Worm (Caenorhabditis elegans) whole organism, young adult: Measurements from ENCODE around the gene shw-1.

ENCODE experiments used
- C06A6.2 ChIP-seq: fragments of 200-800 bp; sonication (Bioruptor generic); conservative IDR thresholded peaks from 2 replicates; pipeline ENCODE4 v1.3.6; 2022; ENCODE audit warnings: missing genetic modification characterization, missing compliant biosample characterization
- D2030.7 ChIP-seq: fragments of 200-800 bp; sonication (Bioruptor generic); IDR thresholded peaks from 2 replicates; pipeline ENCODE4 v1.3.6; 2022; ENCODE audit warnings: missing genetic modification reagents, missing genetic modification characterization, missing compliant biosample characterization
- F10E7.11 ChIP-seq: sonication (generic microtip); optimal IDR thresholded peaks from 2 replicates; lab custom pipeline; 2017; ENCODE audit warnings: mild to moderate bottlenecking, missing genetic modification characterization, moderate library complexity, missing compliant biosample characterization
- F23B12.7 ChIP-seq: sonication (generic microtip); optimal IDR thresholded peaks from 2 replicates; lab custom pipeline; 2017; ENCODE audit warnings: missing genetic modification characterization, mild to moderate bottlenecking, missing compliant biosample characterization, antibody characterized with exemption, moderate library complexity; ENCODE audit not compliant: insufficient read depth
- F49E8.2 ChIP-seq: sonication (generic microtip); optimal IDR thresholded peaks from 3 replicates; lab custom pipeline; 2017; ENCODE audit warnings: missing genetic modification characterization, mild to moderate bottlenecking, missing compliant biosample characterization, antibody characterized with exemption, moderate library complexity; ENCODE audit not compliant: insufficient read depth
- F57A8.1 ChIP-seq: fragments of 200-800 bp; sonication (Bioruptor generic); optimal IDR thresholded peaks from 2 replicates; lab custom pipeline; 2018; ENCODE audit warnings: mild to moderate bottlenecking, missing genetic modification characterization, moderate library complexity, missing compliant biosample characterization
- Y53F4B.3 ChIP-seq: fragments of 200-800 bp; sonication (Bioruptor generic); IDR thresholded peaks from 2 replicates; pipeline ENCODE4 v1.3.6; 2022; ENCODE audit warnings: missing genetic modification reagents, missing genetic modification characterization, missing compliant biosample characterization
- Y53G8AR.9 ChIP-seq: fragments of 200-800 bp; sonication (Bioruptor generic); conservative IDR thresholded peaks from 2 replicates; pipeline ENCODE4 v1.3.6; 2022; ENCODE audit warnings: missing genetic modification reagents, missing genetic modification characterization, missing compliant biosample characterization
- Y95B8A.8 ChIP-seq: fragments of 200-800 bp; sonication (Bioruptor generic); IDR thresholded peaks from 2 replicates; pipeline ENCODE4 v1.3.6; 2022; ENCODE audit warnings: missing genetic modification reagents, missing genetic modification characterization, missing compliant biosample characterization
- aptf-3 ChIP-seq: fragments of 200-800 bp; sonication (Bioruptor generic); IDR thresholded peaks from 2 replicates; pipeline ENCODE4 v1.3.6; 2022; ENCODE audit warnings: missing genetic modification characterization, missing compliant biosample characterization
- attf-3 ChIP-seq: fragments of 200-800 bp; sonication (Bioruptor generic); conservative IDR thresholded peaks from 2 replicates; pipeline ENCODE4 v1.3.6; 2022; ENCODE audit warnings: missing genetic modification reagents, missing genetic modification characterization, missing compliant biosample characterization
- attf-6 ChIP-seq: fragments of 200-800 bp; sonication (Bioruptor generic); IDR thresholded peaks from 2 replicates; pipeline ENCODE4 v1.3.6; 2022; ENCODE audit warnings: missing genetic modification reagents, missing genetic modification characterization, missing compliant biosample characterization
- bed-1 ChIP-seq: fragments of 200-800 bp; sonication (Bioruptor generic); IDR thresholded peaks from 2 replicates; pipeline ENCODE4 v1.3.6; 2022; ENCODE audit warnings: missing genetic modification reagents, missing genetic modification characterization, missing compliant biosample characterization
- cebp-1 ChIP-seq, 2 experiments: fragments of 200-800 bp in 1 of 2; sonication (Bioruptor generic) in 1 of 2; sonication (generic microtip) in 1 of 2; IDR thresholded peaks in 1 of 2; optimal IDR thresholded peaks in 1 of 2; 2 replicates each; pipeline versions ENCODE4 v1.3.6 to Lab custom; 2017 to 2022; ENCODE audit warnings: missing compliant biosample characterization in 2 of 2, missing genetic modification characterization in 2 of 2, mild to moderate bottlenecking in 1 of 2, missing genetic modification reagents in 1 of 2, moderate library complexity in 1 of 2
- ceh-100 ChIP-seq: fragments of 200-800 bp; sonication (Bioruptor generic); IDR thresholded peaks from 2 replicates; pipeline ENCODE4 v1.3.6; 2022; ENCODE audit warnings: missing genetic modification reagents, missing genetic modification characterization, missing compliant biosample characterization
- ceh-91 ChIP-seq: fragments of 200-800 bp; sonication (Bioruptor generic); IDR thresholded peaks from 2 replicates; pipeline ENCODE4 v1.3.6; 2022; ENCODE audit warnings: missing genetic modification reagents, missing genetic modification characterization, missing compliant biosample characterization
- dox-1 ChIP-seq: fragments of 200-800 bp; sonication (Bioruptor generic); IDR thresholded peaks from 2 replicates; pipeline ENCODE4 v1.3.6; 2022; ENCODE audit warnings: missing genetic modification reagents, missing genetic modification characterization, missing compliant biosample characterization
- dpff-1 ChIP-seq: sonication (generic microtip); optimal IDR thresholded peaks from 2 replicates; lab custom pipeline; 2017; ENCODE audit warnings: mild to moderate bottlenecking, missing genetic modification characterization, missing compliant biosample characterization
- dpl-1 ChIP-seq: fragments of 150-350 bp; optimal IDR thresholded peaks from 2 replicates; lab custom pipeline; 2014; ENCODE audit warnings: missing biosample characterization, missing genetic modification reagents, missing genetic modification characterization
- efl-1 ChIP-seq: fragments of 150-350 bp; optimal IDR thresholded peaks from 2 replicates; lab custom pipeline; 2014; ENCODE audit warnings: missing biosample characterization, missing genetic modification reagents, missing genetic modification characterization
- egl-44 ChIP-seq: fragments of 200-800 bp; sonication (Bioruptor generic); IDR thresholded peaks from 2 replicates; pipeline ENCODE4 v1.3.6; 2022; ENCODE audit warnings: missing genetic modification reagents, missing genetic modification characterization, missing compliant biosample characterization
- gei-17 ChIP-seq: fragments of 200-800 bp; sonication (Bioruptor generic); optimal IDR thresholded peaks from 2 replicates; lab custom pipeline; 2018; ENCODE audit warnings: mild to moderate bottlenecking, missing genetic modification characterization, missing compliant biosample characterization
- him-1 ChIP-seq: sonication (generic microtip); optimal IDR thresholded peaks from 2 replicates; lab custom pipeline; 2016; ENCODE audit warnings: missing genotype, missing genetic modification reagents, missing genetic modification characterization, missing compliant biosample characterization
- hmg-1.2 ChIP-seq: fragments of 200-800 bp; sonication (Bioruptor generic); IDR thresholded peaks from 2 replicates; pipeline ENCODE4 v1.3.6; 2022; ENCODE audit warnings: missing genetic modification reagents, missing genetic modification characterization, missing compliant biosample characterization
- hmg-20 ChIP-seq: fragments of 200-800 bp; sonication (Bioruptor generic); IDR thresholded peaks from 2 replicates; pipeline ENCODE4 v1.3.6; 2022; ENCODE audit warnings: missing genetic modification reagents, missing genetic modification characterization, missing compliant biosample characterization
- hrde-1 ChIP-seq: sonication (generic microtip); optimal IDR thresholded peaks from 2 replicates; lab custom pipeline; 2016; ENCODE audit warnings: missing genetic modification characterization, mild to moderate bottlenecking, missing compliant biosample characterization, moderate library complexity, missing genotype, missing genetic modification reagents, borderline replicate concordance
- hsf-1 ChIP-seq: fragments of 200-800 bp; sonication (Bioruptor generic); IDR thresholded peaks from 2 replicates; pipeline ENCODE4 v1.3.6; 2022; ENCODE audit warnings: missing genetic modification reagents, missing genetic modification characterization, missing compliant biosample characterization
- lin-35 ChIP-seq, 3 experiments: fragments of 150-350 bp in 2 of 3; sonication (generic microtip) in 1 of 3; optimal IDR thresholded peaks; 2 replicates each; lab custom pipeline; 2014 to 2018; ENCODE audit warnings: missing biosample characterization in 3 of 3, missing genetic modification characterization in 3 of 3, missing genetic modification reagents in 3 of 3
- lsl-1 ChIP-seq: fragments of 200-800 bp; sonication (Bioruptor generic); optimal IDR thresholded peaks from 2 replicates; lab custom pipeline; 2018; ENCODE audit warnings: mild to moderate bottlenecking, missing genetic modification characterization, moderate library complexity, missing compliant biosample characterization
- madf-6 ChIP-seq: fragments of 200-800 bp; sonication (Bioruptor generic); IDR thresholded peaks from 2 replicates; pipeline ENCODE4 v1.3.6; 2022; ENCODE audit warnings: missing genetic modification reagents, missing genetic modification characterization, missing compliant biosample characterization
- madf-8 ChIP-seq: fragments of 200-800 bp; sonication (Bioruptor generic); conservative IDR thresholded peaks from 2 replicates; pipeline ENCODE4 v1.3.6; 2022; ENCODE audit warnings: missing genetic modification reagents, missing genetic modification characterization, missing compliant biosample characterization
- mcd-1 ChIP-seq: fragments of 200-800 bp; sonication (Bioruptor generic); IDR thresholded peaks from 2 replicates; pipeline ENCODE4 v1.3.6; 2022; ENCODE audit warnings: missing genetic modification reagents, missing genetic modification characterization, missing compliant biosample characterization
- mes-4 ChIP-seq: sonication (generic microtip); optimal IDR thresholded peaks from 2 replicates; lab custom pipeline; 2016; ENCODE audit warnings: missing genotype, missing genetic modification characterization, missing compliant biosample characterization
- nfya-1 ChIP-seq: sonication (generic microtip); optimal IDR thresholded peaks from 2 replicates; lab custom pipeline; 2017; ENCODE audit warnings: antibody characterized with exemption, missing compliant biosample characterization, missing genetic modification characterization, borderline replicate concordance; ENCODE audit not compliant: insufficient read depth
- nfya-2 ChIP-seq: fragments of 200-800 bp; sonication (Bioruptor generic); IDR thresholded peaks from 2 replicates; pipeline ENCODE4 v1.3.6; 2022; ENCODE audit warnings: missing genetic modification reagents, missing genetic modification characterization, missing compliant biosample characterization
- nhr-179 ChIP-seq: sonication (generic microtip); optimal IDR thresholded peaks from 2 replicates; lab custom pipeline; 2016; ENCODE audit warnings: mild to moderate bottlenecking, missing genetic modification characterization, missing compliant biosample characterization
- nhr-80 ChIP-seq: sonication (generic microtip); optimal IDR thresholded peaks from 2 replicates; lab custom pipeline; 2016; ENCODE audit warnings: missing genetic modification characterization, missing compliant biosample characterization
- pbrm-1 ChIP-seq: fragments of 200-800 bp; sonication (Bioruptor generic); IDR thresholded peaks from 2 replicates; pipeline ENCODE4 v1.3.6; 2022; ENCODE audit warnings: missing genetic modification reagents, missing genetic modification characterization, missing compliant biosample characterization
- rpc-1 ChIP-seq, 2 experiments: fragments of 150-350 bp in 1 of 2; sonication (generic microtip) in 1 of 2; optimal IDR thresholded peaks; 2 replicates each; lab custom pipeline; 2014 to 2018; ENCODE audit warnings: missing biosample characterization in 1 of 2, missing genetic modification characterization in 1 of 2, missing genetic modification reagents in 1 of 2, missing genotype in 1 of 2
- sdz-38 ChIP-seq: sonication (generic microtip); optimal IDR thresholded peaks from 2 replicates; lab custom pipeline; 2016; ENCODE audit warnings: missing genotype, missing genetic modification characterization, missing compliant biosample characterization
- sea-2 ChIP-seq: fragments of 200-800 bp; sonication (Bioruptor generic); IDR thresholded peaks from 2 replicates; pipeline ENCODE4 v1.3.6; 2022; ENCODE audit warnings: missing genetic modification characterization, missing compliant biosample characterization
- snpc-1.3 ChIP-seq: sonication (generic microtip); optimal IDR thresholded peaks from 2 replicates; lab custom pipeline; 2017; ENCODE audit warnings: missing genetic modification characterization, mild to moderate bottlenecking, missing compliant biosample characterization, antibody characterized with exemption, moderate library complexity, missing genotype, missing genetic modification reagents; ENCODE audit not compliant: insufficient read depth
- tbp1 ChIP-seq: fragments of 200-800 bp; sonication (Bioruptor generic); optimal IDR thresholded peaks from 2 replicates; lab custom pipeline; 2018; ENCODE audit warnings: mild to moderate bottlenecking, missing genetic modification characterization, missing compliant biosample characterization
- unc-130 ChIP-seq: sonication (generic microtip); optimal IDR thresholded peaks from 2 replicates; lab custom pipeline; 2016; ENCODE audit warnings: missing genetic modification reagents, missing genetic modification characterization, missing compliant biosample characterization
- unc-62 ChIP-seq: fragments of 150-350 bp; optimal IDR thresholded peaks from 2 replicates; lab custom pipeline; 2014; ENCODE audit warnings: missing biosample characterization, missing genetic modification reagents, missing genetic modification characterization
- xnd-1 ChIP-seq: sonication (generic microtip); optimal IDR thresholded peaks from 2 replicates; lab custom pipeline; 2016; ENCODE audit warnings: missing genotype, missing genetic modification reagents, missing genetic modification characterization, missing compliant biosample characterization
- ztf-22 ChIP-seq: fragments of 200-800 bp; sonication (Bioruptor generic); optimal IDR thresholded peaks from 2 replicates; lab custom pipeline; 2018; ENCODE audit warnings: mild to moderate bottlenecking, missing genetic modification characterization, moderate library complexity, missing compliant biosample characterization

shw-1 gene

ce11 chrII:8276057-8276456 lies 45.2 kb downstream of the shw-1 start, which contains the start of the genes gei-14 and slc-25A32:
gei-14 (minus strand) TSS chrII:8276231.
slc-25A32 (plus strand) TSS chrII:8276298.
- TF ChIP-seq nfya-1 (tag; lab: Kevin White, UChicago) (no peak), rpc-1 (optimal IDR thresholded peaks at IDR 0.05; lab: Kevin White, UChicago) (no peak), rpc-1 (tag; optimal IDR thresholded peaks at IDR 0.05; lab: Kevin White, UChicago) (no peak), madf-8 (GFP tag; lab: Robert Waterston, UW) (peak; percentile 84), nfya-2 (no peak), unc-130 (GFP tag; lab: Kevin White, UChicago) (no peak), cebp-1 (GFP tag; IDR thresholded peaks at IDR 0.05; lab: Robert Waterston, UW) (no peak), cebp-1 (tag; optimal IDR thresholded peaks at IDR 0.05; lab: Kevin White, UChicago) (peak; percentile 30), Y53F4B.3 (GFP tag; lab: Robert Waterston, UW) (no peak), efl-1 (GFP tag; lab: Kevin White, UChicago) (peak; percentile 88), nhr-80 (no peak), dox-1 (GFP tag; lab: Robert Waterston, UW) (peak; percentile 73), nhr-179 (tag; lab: Kevin White, UChicago) (no peak), ceh-100 (GFP tag; lab: Robert Waterston, UW) (0 out of 2 replicates have a peak, but pooled peaks have one; percentile 31), F57A8.1 (GFP tag; lab: Kevin White, UChicago) (no peak), ztf-22 (GFP tag; lab: Kevin White, UChicago) (no peak), madf-6 (GFP tag; lab: Robert Waterston, UW) (peak; percentile 95), hmg-20 (no peak), mcd-1 (peak; percentile 52; the same call in 1 of the 2 replicates), snpc-1.3 (tag; lab: Kevin White, UChicago) (no peak), bed-1 (GFP tag; lab: Robert Waterston, UW) (no peak), Y95B8A.8 (GFP tag; lab: Robert Waterston, UW) (no peak), lin-35 (GFP tag; optimal IDR thresholded peaks at IDR 0.05; lab: Kevin White, UChicago) (peak; percentile 50 to 75 (median 65)), hsf-1 (GFP tag; lab: Robert Waterston, UW) (peak; percentile 64; the same call in 1 of the 2 replicates), F10E7.11 (tag; lab: Kevin White, UChicago) (no peak), C06A6.2 (no peak), mes-4 (tag; lab: Kevin White, UChicago) (no peak), attf-3 (GFP tag; lab: Robert Waterston, UW) (no peak), egl-44 (GFP tag; lab: Robert Waterston, UW) (no peak), dpl-1 (GFP tag; lab: Kevin White, UChicago) (peak; percentile 83), sea-2 (GFP tag; lab: Robert Waterston, UW) (no peak), xnd-1 (peak; percentile 75), dpff-1 (no peak), attf-6 (GFP tag; lab: Robert Waterston, UW) (no peak), hrde-1 (tag; lab: Kevin White, UChicago) (no peak), aptf-3 (GFP tag; lab: Robert Waterston, UW) (no peak), sdz-38 (no peak), unc-62 (GFP tag; lab: Kevin White, UChicago) (no peak), F23B12.7 (tag; lab: Kevin White, UChicago) (no peak), lsl-1 (GFP tag; lab: Kevin White, UChicago) (peak; percentile 94), tbp1 (peak; percentile 35), F49E8.2 (tag; lab: Kevin White, UChicago) (peak; percentile 90), D2030.7 (GFP tag; lab: Robert Waterston, UW) (peak; percentile 58), Y53G8AR.9 (GFP tag; lab: Robert Waterston, UW) (0 out of 2 replicates have a peak, but pooled peaks have one; percentile 16), pbrm-1 (GFP tag; lab: Robert Waterston, UW) (peak; percentile 31; the same call in 1 of the 2 replicates), hmg-1.2 (GFP tag; lab: Robert Waterston, UW) (peak; percentile 36), ceh-91 (GFP tag; lab: Robert Waterston, UW) (peak; percentile 87), him-1 (tag; lab: Kevin White, UChicago) (peak; percentile 73), gei-17 (GFP tag; lab: Kevin White, UChicago) (no peak)
